2 worm cellular contexts compared by ENCODE assay signal in the genomic region with DNA sequence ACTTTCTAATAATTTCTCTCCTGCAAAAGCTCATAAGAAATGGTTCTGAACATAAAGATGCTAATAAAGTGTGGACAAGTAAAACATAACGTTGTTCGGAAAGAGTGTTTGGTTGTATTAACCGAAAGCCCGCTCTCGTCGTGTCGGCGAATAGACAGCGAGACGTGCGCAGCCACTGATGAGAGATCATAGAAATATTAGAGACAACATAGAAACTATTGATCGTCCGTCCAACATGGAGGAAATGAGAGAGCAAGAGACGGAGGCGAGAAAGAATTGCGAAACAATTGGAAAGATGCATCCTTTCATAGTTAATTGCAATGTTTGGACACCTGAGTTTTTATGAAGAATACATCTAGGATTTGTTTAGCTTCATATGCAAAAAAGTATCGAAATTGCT.
TF ChIP-seq lines count a peak whose summit lies in the region.

No protein-coding gene starts in this region.

TF ChIP-seq in whole organism, L4 larva, 104 proteins besides CTCF, POLR2A, EP300 and RAD21 (continued from another document):
- TF ChIP-seq ceh-82 (tag; optimal IDR thresholded peaks at IDR 0.05; lab: Kevin White, UChicago) (no peak), hmg-1.1 (GFP tag; IDR thresholded peaks at IDR 0.05; lab: Robert Waterston, UW) (peak; percentile 73), T20F7.1 (GFP tag; optimal IDR thresholded peaks at IDR 0.05; lab: Kevin White, UChicago) (no peak), hlh-11 (tag; optimal IDR thresholded peaks at IDR 0.05; lab: Kevin White, UChicago) (peak; percentile 40), dpl-1 (GFP tag; optimal IDR thresholded peaks at IDR 0.05; lab: Kevin White, UChicago) (peak; percentile 43), mep-1 (tag; optimal IDR thresholded peaks at IDR 0.05; lab: Kevin White, UChicago) (peak; percentile 71), spr-3 (GFP tag; optimal IDR thresholded peaks at IDR 0.05; lab: Kevin White, UChicago) (no peak), ztf-11 (tag; optimal IDR thresholded peaks at IDR 0.05; lab: Kevin White, UChicago) (no peak), rbr-2 (tag; optimal IDR thresholded peaks at IDR 0.05; lab: Kevin White, UChicago) (peak; percentile 48), egl-27 (tag; optimal IDR thresholded peaks at IDR 0.05; lab: Kevin White, UChicago) (no peak)

TF ChIP-seq in whole organism, late embryonic, 69 proteins besides CTCF, POLR2A, EP300 and RAD21 (continued from another document):
- TF ChIP-seq ceh-2 (tag; optimal IDR thresholded peaks at IDR 0.05; lab: Kevin White, UChicago) (peak; percentile 46), pax-1 (tag; optimal IDR thresholded peaks at IDR 0.05; lab: Kevin White, UChicago) (peak; percentile 21), ama-1 (optimal IDR thresholded peaks at IDR 0.05; lab: Kevin White, UChicago) (no peak), ztf-16 (tag; optimal IDR thresholded peaks at IDR 0.05; lab: Kevin White, UChicago) (no peak), ceh-22 (tag; optimal IDR thresholded peaks at IDR 0.05; lab: Kevin White, UChicago) (no peak), tbx-2 (tag; optimal IDR thresholded peaks at IDR 0.05; lab: Kevin White, UChicago) (peak; percentile 31), ceh-48 (tag; optimal IDR thresholded peaks at IDR 0.05; lab: Kevin White, UChicago) (peak; percentile 80), sdc-2 (tag; optimal IDR thresholded peaks at IDR 0.05; lab: Kevin White, UChicago) (no peak), ceh-9 (tag; optimal IDR thresholded peaks at IDR 0.05; lab: Kevin White, UChicago) (no peak)
